Fruit fly (Drosophila melanogaster): ENCODE measurements around the gene Lcp65Ag3.

DNA sequence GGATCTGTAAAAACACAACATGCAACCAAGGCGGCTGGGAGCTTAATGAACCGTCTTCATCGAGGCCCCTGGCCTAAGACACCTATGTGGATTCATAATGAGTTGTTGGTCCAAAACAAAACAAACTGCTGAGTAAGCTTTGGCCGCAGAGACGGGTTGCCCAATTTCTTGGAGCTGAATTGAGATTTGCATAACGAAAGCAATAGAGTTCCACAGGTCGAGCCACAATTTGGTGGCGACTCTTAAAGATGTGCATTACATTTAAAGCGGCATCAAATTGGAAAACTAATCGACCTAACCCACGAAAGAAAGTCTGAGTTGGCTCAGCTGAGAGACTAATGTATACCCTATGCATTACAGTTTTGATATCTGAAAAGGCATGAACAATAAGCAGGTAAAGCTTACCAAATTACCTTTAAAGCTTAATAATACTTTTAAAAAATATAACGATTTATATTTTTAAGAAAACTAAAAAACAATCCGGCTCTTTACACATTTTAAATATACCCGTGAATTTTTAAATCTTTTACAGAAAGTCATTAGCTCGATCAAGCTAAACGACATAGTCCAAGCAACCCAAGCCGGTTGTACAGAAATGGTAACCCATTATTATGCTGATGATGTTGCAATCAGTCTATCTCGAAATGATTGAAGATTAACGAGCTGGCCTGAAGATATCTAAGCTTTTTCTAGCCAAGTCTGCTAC is 26.7 kb upstream of the Lcp65Ag3 start, which contains the start of gene CG13297:
- TF ChIP-seq Sin3A (optimal IDR thresholded peaks at IDR 0.05) (no peak), psq (optimal IDR thresholded peaks at IDR 0.05) (no peak), ttk (optimal IDR thresholded peaks at IDR 0.05) (no peak), h (optimal IDR thresholded peaks at IDR 0.05) (no peak), insv (optimal IDR thresholded peaks at IDR 0.05) (no peak)
